Fruit fly (Drosophila melanogaster): ENCODE measurements around the gene PIG-F.

PIG-F gene

DNA sequence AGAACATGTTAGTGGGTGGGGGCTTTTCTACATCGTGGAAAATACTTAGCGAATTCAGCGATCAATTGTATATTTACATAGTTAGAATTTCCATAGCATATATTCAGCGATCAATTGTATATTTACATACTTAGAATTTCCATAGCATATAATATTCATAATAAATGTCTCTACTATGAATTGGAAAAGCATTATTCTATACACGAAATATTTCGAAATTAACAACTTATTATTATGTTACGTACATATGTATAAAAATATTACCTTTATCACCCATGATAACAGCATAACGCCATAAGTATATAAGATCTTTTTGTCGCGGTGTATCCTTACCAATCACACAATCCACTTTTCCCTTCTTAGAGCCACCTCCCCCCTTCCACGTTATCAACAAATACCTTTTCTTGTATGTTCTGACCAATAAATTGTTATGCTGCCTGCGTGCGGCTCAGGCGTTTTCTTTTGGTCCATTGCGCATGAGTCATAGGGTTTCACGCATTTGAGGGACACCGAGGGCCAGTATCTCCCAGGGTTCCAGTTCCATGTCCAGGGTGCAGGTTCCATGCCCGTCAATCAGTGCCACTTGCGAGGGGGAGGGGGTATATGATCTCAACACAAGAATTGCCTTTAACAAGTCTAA, 24.7 kb downstream of the PIG-F start:
- TF ChIP-seq lola (GFP tag; optimal IDR thresholded peaks at IDR 0.05), result no peak
- TF ChIP-seq psq (GFP tag; optimal IDR thresholded peaks at IDR 0.05), result peak; percentile 53
- TF ChIP-seq foxo (GFP tag; optimal IDR thresholded peaks at IDR 0.05), result peak in 1 of 2 experiments; percentile 43
- TF ChIP-seq ey (GFP tag; optimal IDR thresholded peaks at IDR 0.05), result peak; percentile 25
- peak; percentile 36 for TF ChIP-seq h (GFP tag; optimal IDR thresholded peaks at IDR 0.05)
- TF ChIP-seq tai (GFP tag; optimal IDR thresholded peaks at IDR 0.05), result no peak
- TF ChIP-seq GATAd (GFP tag; optimal IDR thresholded peaks at IDR 0.05), result no peak
- TF ChIP-seq Dfd (GFP tag; optimal IDR thresholded peaks at IDR 0.05), result no peak
- TF ChIP-seq OdsH (GFP tag; optimal IDR thresholded peaks at IDR 0.05), result peak; percentile 39
- TF ChIP-seq Hr78 (GFP tag; optimal IDR thresholded peaks at IDR 0.05), result no peak
- no peak for TF ChIP-seq rgr (GFP tag; optimal IDR thresholded peaks at IDR 0.05)
- TF ChIP-seq sage (GFP tag; optimal IDR thresholded peaks at IDR 0.05), result no peak
- TF ChIP-seq Hr83 (GFP tag; optimal IDR thresholded peaks at IDR 0.05; ENCODE audit: poor library complexity, severe bottlenecking), result no peak
- TF ChIP-seq dl (GFP tag; optimal IDR thresholded peaks at IDR 0.05; ENCODE audit: insufficient read depth in 1 of 2, partially characterized antibody in 2 of 2), result no peak
- TF ChIP-seq sv (GFP tag; optimal IDR thresholded peaks at IDR 0.05), result peak; percentile 45
- no peak for TF ChIP-seq Hnf4 (GFP tag; optimal IDR thresholded peaks at IDR 0.05)
- TF ChIP-seq dmrt93B (GFP tag; optimal IDR thresholded peaks at IDR 0.05), result no peak
- peak; percentile 19 for TF ChIP-seq Jra (GFP tag; optimal IDR thresholded peaks at IDR 0.05)
- no peak for TF ChIP-seq CrebA (GFP tag; optimal IDR thresholded peaks at IDR 0.05; ENCODE audit: borderline replicate concordance)
- TF ChIP-seq br (GFP tag; optimal IDR thresholded peaks at IDR 0.05), result no peak
- TF ChIP-seq Sp1 (GFP tag; optimal IDR thresholded peaks at IDR 0.05), result peak; percentile 41
- no peak for TF ChIP-seq Dif (GFP tag; optimal IDR thresholded peaks at IDR 0.05; ENCODE audit: partially characterized antibody)
- TF ChIP-seq HLH106 (tag; optimal IDR thresholded peaks at IDR 0.05), result peak; percentile 31
- TF ChIP-seq Myc (optimal IDR thresholded peaks at IDR 0.05), result no peak

dm6 chr3L:19642448-19643020, 30.3 kb downstream of the PIG-F start, which contains the start of gene Rnf146:
TSS of gene Rnf146 (minus strand) at chr3L:19642816.
- no peak for TF ChIP-seq fru (GFP tag; optimal IDR thresholded peaks at IDR 0.05)
- no peak for TF ChIP-seq usp (GFP tag; optimal IDR thresholded peaks at IDR 0.05)
- peak; percentile 3 for TF ChIP-seq h (GFP tag; optimal IDR thresholded peaks at IDR 0.05)
- no peak for TF ChIP-seq Hr78 (GFP tag; optimal IDR thresholded peaks at IDR 0.05)
- TF ChIP-seq Rel (GFP tag; optimal IDR thresholded peaks at IDR 0.05), result no peak
- peak; percentile 22 for TF ChIP-seq Rel (tag; optimal IDR thresholded peaks at IDR 0.05)
- peak; percentile 2 for TF ChIP-seq HLH106 (tag; optimal IDR thresholded peaks at IDR 0.05)
- peak; percentile 34 for TF ChIP-seq Hnf4 (GFP tag; optimal IDR thresholded peaks at IDR 0.05)
- peak; percentile 25 for TF ChIP-seq brk (GFP tag; optimal IDR thresholded peaks at IDR 0.05)
- no peak for TF ChIP-seq sage (GFP tag; optimal IDR thresholded peaks at IDR 0.05)
- no peak for TF ChIP-seq Dfd (GFP tag; optimal IDR thresholded peaks at IDR 0.05)
- TF ChIP-seq tai (GFP tag; optimal IDR thresholded peaks at IDR 0.05), result no peak
- no peak for TF ChIP-seq Myc (optimal IDR thresholded peaks at IDR 0.05)

DNA sequence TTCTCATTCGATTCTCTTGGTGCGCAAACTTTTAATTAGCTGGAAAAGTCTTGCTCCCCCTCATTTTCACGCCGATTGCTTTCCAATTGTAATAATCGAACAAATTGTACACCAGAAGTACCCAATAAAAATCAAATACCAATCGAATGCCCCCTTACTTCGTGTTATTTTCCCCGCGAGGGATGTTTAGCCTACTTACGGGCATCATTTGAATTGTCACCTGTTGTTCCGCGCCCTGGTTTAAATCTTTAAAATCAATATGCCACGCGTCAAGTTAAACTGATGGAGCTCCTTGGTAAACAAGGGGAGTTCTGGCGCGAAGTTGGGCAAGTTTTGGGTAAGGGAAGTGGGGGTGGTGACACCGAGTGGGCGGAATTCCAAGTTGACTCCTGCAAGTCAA, 34.0 kb downstream of the PIG-F start:
- no peak for TF ChIP-seq dl (GFP tag; optimal IDR thresholded peaks at IDR 0.05; ENCODE audit: insufficient read depth in 1 of 2, partially characterized antibody in 2 of 2)
- peak; percentile 34 for TF ChIP-seq h (GFP tag; optimal IDR thresholded peaks at IDR 0.05)

DNA sequence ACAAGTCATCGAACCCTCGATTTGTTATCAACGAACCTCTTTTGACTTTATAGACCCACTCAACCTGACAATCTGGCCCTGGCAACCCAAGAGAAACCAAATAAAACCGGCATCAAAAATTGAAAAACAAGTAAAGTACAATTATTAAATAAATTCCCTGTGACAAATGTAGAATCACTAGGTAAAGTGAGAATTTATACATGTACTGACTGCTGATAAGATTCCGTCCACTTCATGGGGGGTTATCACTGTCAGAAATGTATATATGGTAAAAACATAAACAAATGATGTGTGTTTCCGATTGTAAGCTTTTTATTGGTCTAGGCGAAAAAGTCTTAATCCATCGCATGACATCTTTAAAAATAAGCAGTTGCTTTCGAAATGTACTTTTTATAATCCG, 36.4 kb downstream of the PIG-F start:
- TF ChIP-seq rgr (GFP tag; optimal IDR thresholded peaks at IDR 0.05), result peak; percentile 45
- TF ChIP-seq Hr83 (GFP tag; optimal IDR thresholded peaks at IDR 0.05; ENCODE audit: poor library complexity, severe bottlenecking), result no peak
- TF ChIP-seq pan (optimal IDR thresholded peaks at IDR 0.05), result no peak
- no peak for TF ChIP-seq Rel (GFP tag; optimal IDR thresholded peaks at IDR 0.05)
- peak; percentile 95 for TF ChIP-seq Rel (tag; optimal IDR thresholded peaks at IDR 0.05)

dm6 chr3L:19649374-19649948, 37.2 kb downstream of the PIG-F start, which contains the start of gene Oat:
TSS of gene Oat (minus strand) at chr3L:19649851.
- TF ChIP-seq tai (GFP tag; optimal IDR thresholded peaks at IDR 0.05) (no peak), dmrt93B (GFP tag; optimal IDR thresholded peaks at IDR 0.05) (no peak), CG32264 (GFP tag; optimal IDR thresholded peaks at IDR 0.05) (no peak), Hnf4 (GFP tag; optimal IDR thresholded peaks at IDR 0.05) (no peak), HLH106 (tag; optimal IDR thresholded peaks at IDR 0.05) (no peak), Rel (GFP tag; optimal IDR thresholded peaks at IDR 0.05) (no peak), Rel (tag; optimal IDR thresholded peaks at IDR 0.05) (peak; percentile 25), Mio (GFP tag; optimal IDR thresholded peaks at IDR 0.05) (no peak), CG9705 (GFP tag; optimal IDR thresholded peaks at IDR 0.05) (no peak)
